Worm (Caenorhabditis elegans) whole organism, late embryonic: ENCODE measurements around the gene K12H6.7.

Source experiments
- T23F11.4 ChIP-seq: fragments of 200-800 bp; sonication (Bioruptor generic); optimal IDR thresholded peaks from 2 replicates; lab custom pipeline; 2018; ENCODE audit warnings: mild to moderate bottlenecking, missing genetic modification characterization, missing compliant biosample characterization
- Y22D7AL.16 ChIP-seq: sonication (generic microtip); optimal IDR thresholded peaks from 2 replicates; lab custom pipeline; 2016; ENCODE audit warnings: missing genetic modification characterization, missing compliant biosample characterization
- ahr-1 ChIP-seq: sonication (generic microtip); optimal IDR thresholded peaks from 2 replicates; lab custom pipeline; 2016; ENCODE audit warnings: missing genetic modification characterization, missing compliant biosample characterization
- ama-1 ChIP-seq: fragments of 150-350 bp; optimal IDR thresholded peaks from 2 replicates; lab custom pipeline; 2014
- ceh-14 ChIP-seq: sonication (generic microtip); optimal IDR thresholded peaks from 2 replicates; lab custom pipeline; 2016; ENCODE audit warnings: missing genotype, missing genetic modification characterization, missing compliant biosample characterization
- ceh-18 ChIP-seq: sonication (generic microtip); optimal IDR thresholded peaks from 2 replicates; lab custom pipeline; 2016; ENCODE audit warnings: missing genetic modification characterization, missing compliant biosample characterization
- ceh-22 ChIP-seq: sonication (generic microtip); optimal IDR thresholded peaks from 2 replicates; lab custom pipeline; 2017; ENCODE audit warnings: missing biosample characterization, missing genetic modification characterization
- ceh-24 ChIP-seq: sonication (generic microtip); optimal IDR thresholded peaks from 2 replicates; lab custom pipeline; 2016; ENCODE audit warnings: mild to moderate bottlenecking, missing genetic modification characterization, missing compliant biosample characterization
- ceh-30 ChIP-seq: fragments of 150-350 bp; optimal IDR thresholded peaks from 2 replicates; lab custom pipeline; 2014; ENCODE audit warnings: missing biosample characterization, missing genetic modification characterization
- ceh-31 ChIP-seq: sonication (generic microtip); optimal IDR thresholded peaks from 2 replicates; lab custom pipeline; 2016; ENCODE audit warnings: missing genetic modification characterization, missing compliant biosample characterization
- ceh-34 ChIP-seq: sonication (generic microtip); optimal IDR thresholded peaks from 2 replicates; lab custom pipeline; 2016; ENCODE audit warnings: mild to moderate bottlenecking, missing genetic modification characterization, missing compliant biosample characterization
- ceh-48 ChIP-seq: sonication (generic microtip); optimal IDR thresholded peaks from 2 replicates; lab custom pipeline; 2016; ENCODE audit warnings: missing genetic modification characterization, inconsistent platforms, missing compliant biosample characterization
- ceh-9 ChIP-seq: sonication (generic microtip); optimal IDR thresholded peaks from 2 replicates; lab custom pipeline; 2016; ENCODE audit warnings: mild to moderate bottlenecking, missing genetic modification characterization, inconsistent platforms, missing compliant biosample characterization
- dve-1 ChIP-seq: sonication (generic microtip); optimal IDR thresholded peaks from 2 replicates; lab custom pipeline; 2017; ENCODE audit warnings: antibody characterized with exemption, mild to moderate bottlenecking, missing genetic modification characterization, missing compliant biosample characterization
- elt-2 ChIP-seq: sonication (generic microtip); optimal IDR thresholded peaks from 2 replicates; lab custom pipeline; 2016; ENCODE audit warnings: missing genetic modification reagents, missing genetic modification characterization, missing compliant biosample characterization
- elt-4 ChIP-seq: sonication (generic microtip); optimal IDR thresholded peaks from 2 replicates; lab custom pipeline; 2016; ENCODE audit warnings: missing genetic modification characterization, missing compliant biosample characterization
- eyg-1 ChIP-seq: sonication (generic microtip); optimal IDR thresholded peaks from 2 replicates; lab custom pipeline; 2016; ENCODE audit warnings: missing genotype, missing genetic modification characterization, missing compliant biosample characterization
- fkh-10 ChIP-seq: fragments of 150-350 bp; optimal IDR thresholded peaks from 2 replicates; lab custom pipeline; 2014; ENCODE audit warnings: missing biosample characterization, missing genetic modification reagents, missing genetic modification characterization
- fkh-6 ChIP-seq: sonication (generic microtip); optimal IDR thresholded peaks from 2 replicates; lab custom pipeline; 2016; ENCODE audit warnings: missing genetic modification characterization, missing compliant biosample characterization
- gmeb-2 ChIP-seq: sonication (generic microtip); optimal IDR thresholded peaks from 2 replicates; lab custom pipeline; 2016; ENCODE audit warnings: missing genetic modification characterization, inconsistent platforms, missing compliant biosample characterization
- hlh-15 ChIP-seq: sonication (generic microtip); optimal IDR thresholded peaks from 2 replicates; lab custom pipeline; 2016; ENCODE audit warnings: missing genetic modification characterization, missing compliant biosample characterization
- hlh-8 ChIP-seq: sonication (generic microtip); optimal IDR thresholded peaks from 2 replicates; lab custom pipeline; 2016; ENCODE audit warnings: missing genotype, missing genetic modification characterization, missing compliant biosample characterization
- lin-11 ChIP-seq: fragments of 200-800 bp; sonication (Bioruptor generic); optimal IDR thresholded peaks from 2 replicates; lab custom pipeline; 2018; ENCODE audit warnings: mild to moderate bottlenecking, missing genetic modification characterization, missing compliant biosample characterization
- madf-2 ChIP-seq: sonication (generic microtip); optimal IDR thresholded peaks from 2 replicates; lab custom pipeline; 2017; ENCODE audit warnings: missing genetic modification characterization, missing compliant biosample characterization
- mec-3 ChIP-seq: sonication (generic microtip); optimal IDR thresholded peaks from 2 replicates; lab custom pipeline; 2016; ENCODE audit warnings: borderline replicate concordance, missing genetic modification characterization, missing compliant biosample characterization
- nhr-232 ChIP-seq: sonication (generic microtip); optimal IDR thresholded peaks from 2 replicates; lab custom pipeline; 2016; ENCODE audit warnings: missing genetic modification characterization, missing compliant biosample characterization
- npax-4 ChIP-seq: sonication (generic microtip); optimal IDR thresholded peaks from 2 replicates; lab custom pipeline; 2016; ENCODE audit warnings: missing genetic modification characterization, missing compliant biosample characterization
- pax-1 ChIP-seq: fragments of 150-350 bp; optimal IDR thresholded peaks from 2 replicates; lab custom pipeline; 2014; ENCODE audit warnings: missing biosample characterization, missing genetic modification characterization
- pha-2 ChIP-seq: sonication (generic microtip); optimal IDR thresholded peaks from 2 replicates; lab custom pipeline; 2017; ENCODE audit warnings: mild to moderate bottlenecking, missing genetic modification characterization, missing compliant biosample characterization
- pqm-1 ChIP-seq: sonication (generic microtip); optimal IDR thresholded peaks from 2 replicates; lab custom pipeline; 2016; ENCODE audit warnings: missing genetic modification characterization, missing compliant biosample characterization
- sdc-2 ChIP-seq: sonication (generic microtip); optimal IDR thresholded peaks from 2 replicates; lab custom pipeline; 2016; ENCODE audit warnings: missing genotype, missing genetic modification characterization, missing compliant biosample characterization
- sox-2 ChIP-seq: fragments of 200-800 bp; sonication (Bioruptor generic); IDR thresholded peaks from 2 replicates; pipeline ENCODE4 v1.3.6; 2022; ENCODE audit warnings: missing genetic modification reagents, missing genetic modification characterization, missing compliant biosample characterization
- tbx-2 ChIP-seq: sonication (generic microtip); optimal IDR thresholded peaks from 2 replicates; lab custom pipeline; 2016; ENCODE audit warnings: missing genetic modification characterization, missing compliant biosample characterization
- tbx-7 ChIP-seq: sonication (generic microtip); optimal IDR thresholded peaks from 2 replicates; lab custom pipeline; 2016; ENCODE audit warnings: missing genotype, missing genetic modification characterization, missing compliant biosample characterization
- ttx-3 ChIP-seq: sonication (generic microtip); optimal IDR thresholded peaks from 2 replicates; lab custom pipeline; 2016; ENCODE audit warnings: missing genetic modification reagents, missing genetic modification characterization, missing compliant biosample characterization
- unc-42 ChIP-seq: sonication (generic microtip); optimal IDR thresholded peaks from 2 replicates; lab custom pipeline; 2016; ENCODE audit warnings: missing genotype, missing genetic modification characterization, missing compliant biosample characterization
- unc-55 ChIP-seq: sonication (generic microtip); optimal IDR thresholded peaks from 2 replicates; lab custom pipeline; 2017; ENCODE audit warnings: missing biosample characterization, missing genetic modification reagents, missing genetic modification characterization
- unc-86 ChIP-seq: sonication (generic microtip); optimal IDR thresholded peaks from 2 replicates; lab custom pipeline; 2016; ENCODE audit warnings: missing genetic modification characterization, missing compliant biosample characterization

Gene K12H6.7

ce11 chrII:2805566-2805965 lies 31.2 kb downstream of the K12H6.7 start:
- TF ChIP-seq ceh-24, result no peak
- TF ChIP-seq ttx-3 (tag; lab: Kevin White, UChicago), result no peak
- no peak for TF ChIP-seq unc-55 (GFP tag; lab: Kevin White, UChicago)
- peak; percentile 37 for TF ChIP-seq elt-2 (tag; lab: Kevin White, UChicago)
- no peak for TF ChIP-seq pha-2 (tag; lab: Kevin White, UChicago)

ce11 chrII:2804949-2805348 lies 31.8 kb downstream of the K12H6.7 start:
- TF ChIP-seq unc-42 (tag; lab: Kevin White, UChicago), result no peak
- TF ChIP-seq lin-11 (tag; lab: Kevin White, UChicago), result no peak
- no peak for TF ChIP-seq Y22D7AL.16
- no peak for TF ChIP-seq ahr-1 (tag; lab: Kevin White, UChicago)
- no peak for TF ChIP-seq mec-3 (tag; lab: Kevin White, UChicago)
- TF ChIP-seq fkh-10 (GFP tag; lab: Kevin White, UChicago), result no peak
- TF ChIP-seq pax-1, result no peak
- no peak for TF ChIP-seq ceh-22 (tag; lab: Kevin White, UChicago)
- no peak for TF ChIP-seq ceh-34 (tag; lab: Kevin White, UChicago)
- no peak for TF ChIP-seq fkh-6 (tag; lab: Kevin White, UChicago)
- no peak for TF ChIP-seq ceh-14 (tag; lab: Kevin White, UChicago)
- no peak for TF ChIP-seq unc-86 (tag; lab: Kevin White, UChicago)
- TF ChIP-seq ceh-48, result no peak
- TF ChIP-seq sox-2 (GFP tag; lab: Robert Waterston, UW), result no peak
- no peak for TF ChIP-seq hlh-15 (tag; lab: Kevin White, UChicago)
- TF ChIP-seq ceh-31, result no peak
- no peak for TF ChIP-seq ceh-30
- no peak for TF ChIP-seq tbx-7 (tag; lab: Kevin White, UChicago)
- TF ChIP-seq npax-4 (tag; lab: Kevin White, UChicago), result no peak

- peak; percentile 69 for TF ChIP-seq hlh-8
- no peak for TF ChIP-seq gmeb-2 (tag; lab: Kevin White, UChicago)
Measured at ce11 chrII:2804245-2804644, 32.5 kb downstream of the K12H6.7 start.

- TF ChIP-seq ceh-24 (no peak), tbx-2 (tag; lab: Kevin White, UChicago) (no peak), unc-86 (tag; lab: Kevin White, UChicago) (no peak), ceh-18 (tag; lab: Kevin White, UChicago) (no peak), elt-2 (tag; lab: Kevin White, UChicago) (peak; percentile 88)
- TF ChIP-seq, all 69 proteins: peak for 1
Measured at ce11 chrII:2802804-2803586, 33.8 kb downstream of the K12H6.7 start.

- TF ChIP-seq elt-2 (tag; lab: Kevin White, UChicago) (no peak), T23F11.4 (no peak), npax-4 (tag; lab: Kevin White, UChicago) (no peak), pqm-1 (tag; lab: Kevin White, UChicago) (no peak), dve-1 (tag; lab: Kevin White, UChicago) (no peak), ceh-34 (tag; lab: Kevin White, UChicago) (no peak), ceh-9 (tag; lab: Kevin White, UChicago) (no peak), pha-2 (tag; lab: Kevin White, UChicago) (no peak), sdc-2 (tag; lab: Kevin White, UChicago) (no peak), eyg-1 (no peak), madf-2 (tag; lab: Kevin White, UChicago) (no peak), tbx-7 (tag; lab: Kevin White, UChicago) (no peak), elt-4 (tag; lab: Kevin White, UChicago) (no peak), unc-86 (tag; lab: Kevin White, UChicago) (no peak), ama-1 (lab: Kevin White, UChicago) (no peak), nhr-232 (tag; lab: Kevin White, UChicago) (no peak)
Measured at ce11 chrII:2801764-2802163, 35.0 kb downstream of the K12H6.7 start.
